Worm (Caenorhabditis elegans) whole organism, L4 larva: Measurements from ENCODE around the gene C03A3.1.
A peak's percentile ranks its signal among the peaks of the same experiment; 100 is the strongest.

Source experiments
- F44E2.7 ChIP-seq: fragments of 200-800 bp; sonication (Bioruptor generic); IDR thresholded peaks from 2 replicates; pipeline ENCODE4 v2.1.2; 2022; ENCODE audit warnings: missing genetic modification characterization, missing compliant biosample characterization
- F49E8.2 ChIP-seq: sonication (generic microtip); optimal IDR thresholded peaks from 2 replicates; lab custom pipeline; 2016; ENCODE audit warnings: missing compliant biosample characterization, mild to moderate bottlenecking, missing genetic modification characterization, borderline replicate concordance
- Y105C5A.15 ChIP-seq: fragments of 200-800 bp; sonication (Bioruptor generic); IDR thresholded peaks from 2 replicates; pipeline ENCODE4 v1.3.6; 2022; ENCODE audit warnings: missing genetic modification characterization, missing compliant biosample characterization
- Y48G9A.11 ChIP-seq: fragments of 200-800 bp; sonication (Bioruptor generic); IDR thresholded peaks from 2 replicates; pipeline ENCODE4 v1.3.6; 2022; ENCODE audit warnings: missing genetic modification reagents, missing genetic modification characterization, missing compliant biosample characterization
- Y75B8A.6 ChIP-seq: fragments of 200-800 bp; sonication (Bioruptor generic); IDR thresholded peaks from 2 replicates; pipeline ENCODE4 v1.3.6; 2022; ENCODE audit warnings: missing genetic modification reagents, missing genetic modification characterization, missing compliant biosample characterization
- ZK546.5 ChIP-seq, 2 experiments: sonication (generic microtip); optimal IDR thresholded peaks; 2 replicates each; lab custom pipeline; 2017; ENCODE audit warnings: missing biosample characterization in 2 of 2, missing genetic modification characterization in 2 of 2
- attf-4 ChIP-seq: sonication (generic microtip); optimal IDR thresholded peaks from 3 replicates; lab custom pipeline; 2017; ENCODE audit warnings: missing biosample characterization, missing genetic modification characterization
- ceh-44 ChIP-seq: fragments of 200-800 bp; sonication (Bioruptor generic); IDR thresholded peaks from 2 replicates; pipeline ENCODE4 v1.3.6; 2022; ENCODE audit warnings: missing genetic modification reagents, missing genetic modification characterization, missing compliant biosample characterization
- ceh-62 ChIP-seq: sonication (generic microtip); optimal IDR thresholded peaks from 2 replicates; lab custom pipeline; 2017; ENCODE audit warnings: missing biosample characterization, missing genetic modification characterization
- ces-1 ChIP-seq: fragments of 150-350 bp; sonication (generic microtip); optimal IDR thresholded peaks from 4 replicates; lab custom pipeline; 2014; ENCODE audit warnings: missing biosample characterization, missing genetic modification reagents, missing genetic modification characterization
- cey-2 ChIP-seq: sonication (generic microtip); optimal IDR thresholded peaks from 3 replicates; lab custom pipeline; 2017; ENCODE audit warnings: missing genetic modification characterization, mild to moderate bottlenecking, missing compliant biosample characterization, antibody characterized with exemption, borderline replicate concordance; ENCODE audit not compliant: insufficient read depth
- ctbp-1 ChIP-seq: fragments of 200-800 bp; sonication (Bioruptor generic); IDR thresholded peaks from 2 replicates; pipeline ENCODE4 v1.3.6; 2022; ENCODE audit warnings: missing genetic modification reagents, missing genetic modification characterization, missing compliant biosample characterization
- dpl-1 ChIP-seq: fragments of 150-350 bp; optimal IDR thresholded peaks from 2 replicates; lab custom pipeline; 2014; ENCODE audit warnings: missing biosample characterization, missing genetic modification reagents, missing genetic modification characterization
- duxl-1 ChIP-seq: sonication (generic microtip); optimal IDR thresholded peaks from 2 replicates; lab custom pipeline; 2016; ENCODE audit warnings: mild to moderate bottlenecking, missing genetic modification characterization, moderate library complexity, missing compliant biosample characterization; ENCODE audit not compliant: poor library complexity
- dve-1 ChIP-seq: sonication (generic microtip); optimal IDR thresholded peaks from 2 replicates; lab custom pipeline; 2017; ENCODE audit warnings: antibody characterized with exemption, mild to moderate bottlenecking, missing genetic modification characterization, missing compliant biosample characterization; ENCODE audit not compliant: insufficient read depth
- egl-27 ChIP-seq: sonication (generic microtip); optimal IDR thresholded peaks from 3 replicates; lab custom pipeline; 2017; ENCODE audit warnings: missing biosample characterization, missing genetic modification reagents, missing genetic modification characterization
- fkh-10 ChIP-seq: fragments of 150-350 bp; optimal IDR thresholded peaks from 2 replicates; lab custom pipeline; 2014; ENCODE audit warnings: missing biosample characterization, missing genetic modification reagents, missing genetic modification characterization
- gei-8 ChIP-seq: fragments of 200-800 bp; sonication (Bioruptor generic); optimal IDR thresholded peaks from 2 replicates; lab custom pipeline; 2018; ENCODE audit warnings: mild to moderate bottlenecking, missing genetic modification characterization, missing compliant biosample characterization
- hmg-1.1 ChIP-seq: fragments of 200-800 bp; sonication (Bioruptor generic); IDR thresholded peaks from 2 replicates; pipeline ENCODE4 v1.3.6; 2022; ENCODE audit warnings: missing genetic modification reagents, missing genetic modification characterization, missing compliant biosample characterization
- jun-1 ChIP-seq: fragments of 150-350 bp; optimal IDR thresholded peaks from 2 replicates; lab custom pipeline; 2014; ENCODE audit warnings: missing biosample characterization, missing genetic modification reagents, missing genetic modification characterization
- lin-1 ChIP-seq: fragments of 200-800 bp; sonication (Bioruptor generic); IDR thresholded peaks from 2 replicates; pipeline ENCODE4 v1.3.6; 2022; ENCODE audit warnings: missing genetic modification reagents, missing genetic modification characterization, missing compliant biosample characterization
- lir-3 ChIP-seq: sonication (generic microtip); optimal IDR thresholded peaks from 2 replicates; lab custom pipeline; 2016; ENCODE audit warnings: mild to moderate bottlenecking, missing genetic modification characterization, missing compliant biosample characterization
- lsy-2 ChIP-seq, 2 experiments: fragments of 150-350 bp in 1 of 2; sonication (generic microtip) in 1 of 2; optimal IDR thresholded peaks; 2 replicates each; lab custom pipeline; 2014 to 2017; ENCODE audit warnings: missing biosample characterization in 2 of 2, missing genetic modification characterization in 2 of 2
- madf-5 ChIP-seq, 2 experiments: fragments of 200-800 bp; sonication (Bioruptor generic); IDR thresholded peaks; 2 replicates each; pipeline ENCODE4 v1.3.6; 2022; ENCODE audit warnings: missing compliant biosample characterization in 2 of 2, missing genetic modification characterization in 2 of 2
- madf-9 ChIP-seq: fragments of 200-800 bp; sonication (Bioruptor generic); conservative IDR thresholded peaks from 2 replicates; pipeline ENCODE4 v1.3.6; 2022; ENCODE audit warnings: missing genetic modification reagents, missing genetic modification characterization, missing compliant biosample characterization
- mep-1 ChIP-seq: fragments of 150-350 bp; sonication (generic microtip); optimal IDR thresholded peaks from 3 replicates; lab custom pipeline; 2014; ENCODE audit warnings: missing biosample characterization, missing genetic modification characterization
- mes-2 ChIP-seq: sonication (generic microtip); optimal IDR thresholded peaks from 2 replicates; lab custom pipeline; 2016; ENCODE audit warnings: missing genotype, mild to moderate bottlenecking, missing genetic modification characterization, missing compliant biosample characterization; ENCODE audit not compliant: poor library complexity, severe bottlenecking
- mxl-2 ChIP-seq: fragments of 200-800 bp; sonication (Bioruptor generic); conservative IDR thresholded peaks from 2 replicates; pipeline ENCODE4 v1.3.6; 2022; ENCODE audit warnings: missing genetic modification reagents, missing genetic modification characterization, missing compliant biosample characterization
- mxl-3 ChIP-seq: fragments of 200-800 bp; sonication (Bioruptor generic); optimal IDR thresholded peaks from 2 replicates; lab custom pipeline; 2018; ENCODE audit warnings: mild to moderate bottlenecking, missing genetic modification characterization, missing compliant biosample characterization
- nhr-11 ChIP-seq: fragments of 150-350 bp; optimal IDR thresholded peaks from 2 replicates; lab custom pipeline; 2014; ENCODE audit warnings: missing biosample characterization, missing genetic modification characterization
- nhr-41 ChIP-seq: fragments of 200-800 bp; sonication (Bioruptor generic); IDR thresholded peaks from 2 replicates; pipeline ENCODE4 v1.3.6; 2022; ENCODE audit warnings: missing genetic modification reagents, missing genetic modification characterization, missing compliant biosample characterization
- nhr-42 ChIP-seq: fragments of 200-800 bp; sonication (Bioruptor generic); IDR thresholded peaks from 2 replicates; pipeline ENCODE4 v1.3.6; 2022; ENCODE audit warnings: missing genetic modification characterization, missing compliant biosample characterization
- nhr-6 ChIP-seq: fragments of 150-350 bp; optimal IDR thresholded peaks from 2 replicates; lab custom pipeline; 2014; ENCODE audit warnings: missing biosample characterization, missing genetic modification characterization
- nhr-76 ChIP-seq: fragments of 150-350 bp; optimal IDR thresholded peaks from 2 replicates; lab custom pipeline; 2014; ENCODE audit warnings: missing biosample characterization, missing genetic modification characterization
- nhr-77 ChIP-seq: fragments of 150-350 bp; optimal IDR thresholded peaks from 2 replicates; lab custom pipeline; 2014; ENCODE audit warnings: missing biosample characterization, missing genetic modification characterization
- pha-4 ChIP-seq, 2 experiments: fragments of 150-350 bp in 1 of 2; fragments of 200-800 bp in 1 of 2; sonication (Bioruptor generic) in 1 of 2; IDR thresholded peaks in 1 of 2; optimal IDR thresholded peaks in 1 of 2; 2 replicates each; pipeline versions ENCODE4 v1.3.6 to Lab custom; 2014 to 2022; ENCODE audit warnings: missing genetic modification characterization in 2 of 2, missing genetic modification reagents in 2 of 2, missing biosample characterization in 1 of 2, missing compliant biosample characterization in 1 of 2
- php-3 ChIP-seq: fragments of 200-800 bp; sonication (Bioruptor generic); IDR thresholded peaks from 2 replicates; pipeline ENCODE4 v1.3.6; 2022; ENCODE audit warnings: missing genetic modification reagents, missing genetic modification characterization, missing compliant biosample characterization
- pqm-1 ChIP-seq: sonication (generic microtip); optimal IDR thresholded peaks from 2 replicates; lab custom pipeline; 2017; ENCODE audit warnings: missing biosample characterization, missing genetic modification characterization
- rbr-2 ChIP-seq: sonication (generic microtip); optimal IDR thresholded peaks from 2 replicates; lab custom pipeline; 2016; ENCODE audit warnings: missing genotype, missing genetic modification characterization, missing compliant biosample characterization
- sdz-12 ChIP-seq: fragments of 200-800 bp; sonication (Bioruptor generic); optimal IDR thresholded peaks from 2 replicates; lab custom pipeline; 2018; ENCODE audit warnings: mild to moderate bottlenecking, missing genetic modification characterization, missing compliant biosample characterization
- snpc-4 ChIP-seq: fragments of 150-350 bp; optimal IDR thresholded peaks from 2 replicates; lab custom pipeline; 2014; ENCODE audit warnings: missing biosample characterization, missing genetic modification characterization
- spr-1 ChIP-seq: sonication (generic microtip); optimal IDR thresholded peaks from 2 replicates; lab custom pipeline; 2016; ENCODE audit warnings: mild to moderate bottlenecking, missing genetic modification characterization, missing compliant biosample characterization
- spr-3 ChIP-seq: fragments of 200-800 bp; sonication (Bioruptor generic); optimal IDR thresholded peaks from 2 replicates; lab custom pipeline; 2018; ENCODE audit warnings: mild to moderate bottlenecking, missing genetic modification characterization, missing compliant biosample characterization
- tag-97 ChIP-seq: fragments of 200-800 bp; sonication (Bioruptor generic); IDR thresholded peaks from 2 replicates; pipeline ENCODE4 v1.3.6; 2022; ENCODE audit warnings: missing genetic modification characterization, missing compliant biosample characterization
- tra-1 ChIP-seq: fragments of 200-800 bp; sonication (Bioruptor generic); IDR thresholded peaks from 2 replicates; pipeline ENCODE4 v1.3.6; 2022; ENCODE audit warnings: missing genetic modification reagents, missing genetic modification characterization, missing compliant biosample characterization
- unc-62 ChIP-seq, 3 experiments: fragments of 150-350 bp in 1 of 3; sonication (generic microtip); optimal IDR thresholded peaks in 2 of 3; peaks in 1 of 3; 1 replicate in 1 of 3; 2 replicates in 2 of 3; lab custom pipeline; 2014 to 2017; ENCODE audit warnings: missing biosample characterization in 3 of 3, missing genetic modification characterization in 3 of 3, missing genetic modification reagents in 3 of 3, missing genotype in 1 of 3
- zfp-2 ChIP-seq: sonication (generic microtip); optimal IDR thresholded peaks from 2 replicates; lab custom pipeline; 2016; ENCODE audit warnings: mild to moderate bottlenecking, missing genetic modification characterization, missing compliant biosample characterization
- zip-11 ChIP-seq: fragments of 200-800 bp; sonication (Bioruptor generic); IDR thresholded peaks from 2 replicates; pipeline ENCODE4 v1.3.6; 2022; ENCODE audit warnings: missing genetic modification characterization, missing compliant biosample characterization
- zip-2 ChIP-seq: fragments of 150-350 bp; optimal IDR thresholded peaks from 2 replicates; lab custom pipeline; 2014; ENCODE audit warnings: missing biosample characterization, missing genetic modification characterization

The C03A3.1 gene

DNA sequence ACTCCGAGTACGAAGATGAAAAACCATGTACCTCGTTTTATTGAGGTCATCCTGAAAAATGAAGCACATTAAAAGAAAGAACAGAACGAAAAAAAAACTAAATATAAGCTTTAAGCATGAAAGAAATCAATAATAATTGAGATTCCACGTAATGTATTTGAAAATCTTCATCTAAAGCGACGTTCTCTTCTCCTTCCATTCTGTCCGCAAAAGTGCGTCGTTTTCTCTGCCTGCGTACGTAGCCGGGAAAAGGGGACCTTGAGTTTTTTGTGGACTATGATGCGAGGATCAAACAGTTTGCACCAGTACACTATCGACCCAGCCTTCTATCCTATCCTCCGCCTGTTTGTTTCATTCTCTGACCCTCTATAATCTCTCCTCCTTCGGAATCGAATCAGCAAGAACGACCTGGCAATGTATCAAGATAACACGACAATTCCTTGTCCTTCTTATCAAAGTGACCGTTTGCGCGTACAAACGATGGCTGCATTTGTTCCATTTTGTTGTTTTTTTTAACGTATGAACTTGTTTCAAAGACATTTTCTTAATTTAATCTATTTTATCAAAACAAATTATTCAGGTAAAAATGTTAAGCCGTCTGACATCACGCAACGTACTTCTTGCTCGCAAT is 41.6 kb upstream of the C03A3.1 start, which contains the start of the genes C34F6.7 and idh-2:
Gene C34F6.7 (minus strand): TSS at position 51 of the 631 bp plus-strand sequence.
Gene idh-2 (plus strand): TSS at position 581 of the 631 bp plus-strand sequence.
- TF ChIP-seq nhr-11 (tag; lab: Kevin White, UChicago) (no peak), zip-2 (tag; lab: Kevin White, UChicago) (no peak), F49E8.2 (no peak), lsy-2 (tag; optimal IDR thresholded peaks at IDR 0.05; lab: Kevin White, UChicago) (peak in 1 of 2 experiments; percentile 41), zip-11 (GFP tag; lab: Robert Waterston, UW) (no peak), Y105C5A.15 (GFP tag; lab: Robert Waterston, UW) (no peak), ces-1 (no peak), mes-2 (tag; lab: Kevin White, UChicago) (peak; percentile 68), dve-1 (tag; lab: Kevin White, UChicago) (peak; percentile 3), mxl-2 (GFP tag; lab: Robert Waterston, UW) (no peak), mep-1 (tag; lab: Kevin White, UChicago) (peak; percentile 42), jun-1 (tag; lab: Kevin White, UChicago) (no peak), madf-5 (GFP tag; IDR thresholded peaks at IDR 0.05; lab: Robert Waterston, UW) (no peak), nhr-6 (tag; lab: Kevin White, UChicago) (no peak), ceh-62 (tag; lab: Kevin White, UChicago) (no peak), Y48G9A.11 (no peak), spr-3 (GFP tag; lab: Kevin White, UChicago) (no peak), php-3 (GFP tag; lab: Robert Waterston, UW) (no peak), Y75B8A.6 (GFP tag; lab: Robert Waterston, UW) (no peak), mxl-3 (GFP tag; lab: Kevin White, UChicago) (peak; percentile 20), duxl-1 (tag; lab: Kevin White, UChicago) (no peak), egl-27 (tag; lab: Kevin White, UChicago) (no peak), F44E2.7 (GFP tag; lab: Robert Waterston, UW) (no peak), nhr-42 (GFP tag; lab: Robert Waterston, UW) (no peak), pha-4 (GFP tag; IDR thresholded peaks at IDR 0.05; lab: Robert Waterston, UW) (no peak), pha-4 (tag; optimal IDR thresholded peaks at IDR 0.05; lab: Kevin White, UChicago) (no peak), madf-9 (GFP tag; lab: Robert Waterston, UW) (0 out of 2 replicates have a peak, but pooled peaks have one; percentile 9), lin-1 (GFP tag; lab: Robert Waterston, UW) (no peak), sdz-12 (GFP tag; lab: Kevin White, UChicago) (no peak), spr-1 (tag; lab: Kevin White, UChicago) (no peak), dpl-1 (GFP tag; lab: Kevin White, UChicago) (peak; percentile 34), tag-97 (no peak), pqm-1 (tag; lab: Kevin White, UChicago) (peak; percentile 44), rbr-2 (tag; lab: Kevin White, UChicago) (peak; percentile 3), zfp-2 (no peak), ctbp-1 (GFP tag; lab: Robert Waterston, UW) (no peak), tra-1 (GFP tag; lab: Robert Waterston, UW) (no peak), nhr-41 (GFP tag; lab: Robert Waterston, UW) (no peak), fkh-10 (GFP tag; lab: Kevin White, UChicago) (no peak), snpc-4 (tag; lab: Kevin White, UChicago) (no peak), nhr-77 (no peak), nhr-76 (no peak), ZK546.5 (tag; optimal IDR thresholded peaks at IDR 0.05; lab: Kevin White, UChicago) (no peak), unc-62 (GFP tag; optimal IDR thresholded peaks at IDR 0.05 in 1 of 2; lab: Kevin White, UChicago) (no peak), unc-62 (tag; optimal IDR thresholded peaks at IDR 0.05; lab: Kevin White, UChicago) (no peak), gei-8 (no peak), hmg-1.1 (GFP tag; lab: Robert Waterston, UW) (peak; percentile 60; the same call in 1 of the 2 replicates), attf-4 (no peak), cey-2 (tag; lab: Kevin White, UChicago) (no peak), lir-3 (no peak), ceh-44 (GFP tag; lab: Robert Waterston, UW) (no peak)
